Worm (Caenorhabditis elegans) whole organism, young adult: Measurements from ENCODE around the gene F54H5.5.
A peak's percentile ranks its signal among the peaks of the same experiment; 100 is the strongest.

ENCODE experiments used
- B0035.1 ChIP-seq: sonication (generic microtip); optimal IDR thresholded peaks from 2 replicates; lab custom pipeline; 2016; ENCODE audit warnings: missing genetic modification characterization, mild to moderate bottlenecking, missing compliant biosample characterization, missing genotype, missing genetic modification reagents
- C06A6.2 ChIP-seq: fragments of 200-800 bp; sonication (Bioruptor generic); conservative IDR thresholded peaks from 2 replicates; pipeline ENCODE4 v1.3.6; 2022; ENCODE audit warnings: missing genetic modification characterization, missing compliant biosample characterization
- F33H1.4 ChIP-seq: fragments of 200-800 bp; sonication (Bioruptor generic); IDR thresholded peaks from 2 replicates; pipeline ENCODE4 v1.3.6; 2022; ENCODE audit warnings: missing genetic modification reagents, missing genetic modification characterization, missing compliant biosample characterization
- F57A8.1 ChIP-seq: fragments of 200-800 bp; sonication (Bioruptor generic); optimal IDR thresholded peaks from 2 replicates; lab custom pipeline; 2018; ENCODE audit warnings: mild to moderate bottlenecking, missing genetic modification characterization, moderate library complexity, missing compliant biosample characterization
- K12H6.12 ChIP-seq: fragments of 200-800 bp; sonication (Bioruptor generic); optimal IDR thresholded peaks from 2 replicates; lab custom pipeline; 2018; ENCODE audit warnings: mild to moderate bottlenecking, missing genetic modification characterization, missing compliant biosample characterization
- T26A5.8 ChIP-seq: sonication (generic microtip); optimal IDR thresholded peaks from 2 replicates; lab custom pipeline; 2016; ENCODE audit warnings: missing genetic modification characterization, missing compliant biosample characterization
- Y67H2A.10 ChIP-seq: fragments of 200-800 bp; sonication (Bioruptor generic); conservative IDR thresholded peaks from 2 replicates; pipeline ENCODE4 v1.3.6; 2022; ENCODE audit warnings: missing genetic modification reagents, missing genetic modification characterization, missing compliant biosample characterization
- Y79H2A.3 ChIP-seq: fragments of 200-800 bp; sonication (Bioruptor generic); conservative IDR thresholded peaks from 2 replicates; pipeline ENCODE4 v1.3.6; 2022; ENCODE audit warnings: missing genetic modification reagents, missing genetic modification characterization, missing compliant biosample characterization
- Y95B8A.8 ChIP-seq: fragments of 200-800 bp; sonication (Bioruptor generic); IDR thresholded peaks from 2 replicates; pipeline ENCODE4 v1.3.6; 2022; ENCODE audit warnings: missing genetic modification reagents, missing genetic modification characterization, missing compliant biosample characterization
- akir-1 ChIP-seq: fragments of 200-800 bp; sonication (Bioruptor generic); optimal IDR thresholded peaks from 2 replicates; lab custom pipeline; 2018; ENCODE audit warnings: mild to moderate bottlenecking, missing genetic modification characterization, moderate library complexity, missing compliant biosample characterization
- ama-1 ChIP-seq, 3 experiments: fragments of 150-350 bp in 1 of 3; sonication (generic microtip) in 2 of 3; optimal IDR thresholded peaks; 2 replicates each; lab custom pipeline; 2014 to 2018; ENCODE audit warnings: missing biosample characterization in 2 of 3, missing genetic modification characterization in 2 of 3, missing genetic modification reagents in 2 of 3
- athp-1 ChIP-seq: sonication (generic microtip); optimal IDR thresholded peaks from 2 replicates; lab custom pipeline; 2017; ENCODE audit warnings: mild to moderate bottlenecking, missing genetic modification characterization, missing compliant biosample characterization
- ceh-58 ChIP-seq: fragments of 200-800 bp; sonication (Bioruptor generic); IDR thresholded peaks from 2 replicates; pipeline ENCODE4 v1.3.6; 2022; ENCODE audit warnings: missing genetic modification characterization, missing compliant biosample characterization
- dpl-1 ChIP-seq: fragments of 150-350 bp; optimal IDR thresholded peaks from 2 replicates; lab custom pipeline; 2014; ENCODE audit warnings: missing biosample characterization, missing genetic modification reagents, missing genetic modification characterization
- efl-1 ChIP-seq: fragments of 150-350 bp; optimal IDR thresholded peaks from 2 replicates; lab custom pipeline; 2014; ENCODE audit warnings: missing biosample characterization, missing genetic modification reagents, missing genetic modification characterization
- egl-18 ChIP-seq: fragments of 200-800 bp; sonication (Bioruptor generic); IDR thresholded peaks from 2 replicates; pipeline ENCODE4 v1.3.6; 2022; ENCODE audit warnings: missing genetic modification reagents, missing genetic modification characterization, missing compliant biosample characterization
- fkh-3 ChIP-seq: sonication (generic microtip); optimal IDR thresholded peaks from 2 replicates; lab custom pipeline; 2016; ENCODE audit warnings: mild to moderate bottlenecking, missing genetic modification characterization, missing compliant biosample characterization
- him-1 ChIP-seq: sonication (generic microtip); optimal IDR thresholded peaks from 2 replicates; lab custom pipeline; 2016; ENCODE audit warnings: missing genotype, missing genetic modification reagents, missing genetic modification characterization, missing compliant biosample characterization
- hlh-12 ChIP-seq: sonication (generic microtip); optimal IDR thresholded peaks from 2 replicates; lab custom pipeline; 2016; ENCODE audit warnings: missing genetic modification characterization, missing compliant biosample characterization
- hrde-1 ChIP-seq: sonication (generic microtip); optimal IDR thresholded peaks from 2 replicates; lab custom pipeline; 2016; ENCODE audit warnings: missing genetic modification characterization, mild to moderate bottlenecking, missing compliant biosample characterization, moderate library complexity, missing genotype, missing genetic modification reagents, borderline replicate concordance
- hsf-1 ChIP-seq: fragments of 200-800 bp; sonication (Bioruptor generic); IDR thresholded peaks from 2 replicates; pipeline ENCODE4 v1.3.6; 2022; ENCODE audit warnings: missing genetic modification reagents, missing genetic modification characterization, missing compliant biosample characterization
- lag-1 ChIP-seq: fragments of 200-800 bp; sonication (Bioruptor generic); IDR thresholded peaks from 2 replicates; pipeline ENCODE4 v1.3.6; 2022; ENCODE audit warnings: missing genetic modification reagents, missing genetic modification characterization, missing compliant biosample characterization
- lin-26 ChIP-seq: fragments of 200-800 bp; sonication (Bioruptor generic); IDR thresholded peaks from 2 replicates; pipeline ENCODE4 v1.3.6; 2022; ENCODE audit warnings: missing genetic modification reagents, missing genetic modification characterization, missing compliant biosample characterization
- lin-40 ChIP-seq: sonication (generic microtip); optimal IDR thresholded peaks from 2 replicates; lab custom pipeline; 2016; ENCODE audit warnings: missing genetic modification characterization, mild to moderate bottlenecking, missing compliant biosample characterization, missing genotype, missing genetic modification reagents
- lin-54 ChIP-seq: fragments of 200-800 bp; sonication (Bioruptor generic); optimal IDR thresholded peaks from 2 replicates; lab custom pipeline; 2018; ENCODE audit warnings: mild to moderate bottlenecking, missing genetic modification characterization, missing compliant biosample characterization
- lsy-27 ChIP-seq: sonication (generic microtip); optimal IDR thresholded peaks from 2 replicates; lab custom pipeline; 2017; ENCODE audit warnings: missing genetic modification characterization, mild to moderate bottlenecking, missing compliant biosample characterization, antibody characterized with exemption, missing genotype, borderline replicate concordance; ENCODE audit not compliant: insufficient read depth
- madf-8 ChIP-seq: fragments of 200-800 bp; sonication (Bioruptor generic); conservative IDR thresholded peaks from 2 replicates; pipeline ENCODE4 v1.3.6; 2022; ENCODE audit warnings: missing genetic modification reagents, missing genetic modification characterization, missing compliant biosample characterization
- mel-28 ChIP-seq: sonication (generic microtip); optimal IDR thresholded peaks from 2 replicates; lab custom pipeline; 2016; ENCODE audit warnings: borderline replicate concordance, mild to moderate bottlenecking, missing genetic modification characterization, missing compliant biosample characterization
- mes-4 ChIP-seq: sonication (generic microtip); optimal IDR thresholded peaks from 2 replicates; lab custom pipeline; 2016; ENCODE audit warnings: missing genotype, missing genetic modification characterization, missing compliant biosample characterization
- mxl-1 ChIP-seq: sonication (generic microtip); optimal IDR thresholded peaks from 2 replicates; lab custom pipeline; 2016; ENCODE audit warnings: missing genetic modification characterization, missing compliant biosample characterization
- nhr-27 ChIP-seq: fragments of 200-800 bp; sonication (Bioruptor generic); optimal IDR thresholded peaks from 2 replicates; lab custom pipeline; 2018; ENCODE audit warnings: mild to moderate bottlenecking, missing genetic modification characterization, moderate library complexity, missing compliant biosample characterization
- rcor-1 ChIP-seq: fragments of 200-800 bp; sonication (Bioruptor generic); IDR thresholded peaks from 2 replicates; pipeline ENCODE4 v1.3.6; 2022; ENCODE audit warnings: missing genetic modification reagents, missing genetic modification characterization, missing compliant biosample characterization
- rec-8 ChIP-seq, 2 experiments: sonication (generic microtip); optimal IDR thresholded peaks; 2 replicates each; lab custom pipeline; 2016; ENCODE audit warnings: mild to moderate bottlenecking in 2 of 2, missing genetic modification characterization in 2 of 2, missing genetic modification reagents in 2 of 2, missing genotype in 2 of 2, missing biosample characterization in 1 of 2, missing compliant biosample characterization in 1 of 2, moderate library complexity in 1 of 2
- repo-1 ChIP-seq: sonication (generic microtip); optimal IDR thresholded peaks from 2 replicates; lab custom pipeline; 2017; ENCODE audit warnings: mild to moderate bottlenecking, missing genetic modification characterization, missing compliant biosample characterization
- sdz-38 ChIP-seq: sonication (generic microtip); optimal IDR thresholded peaks from 2 replicates; lab custom pipeline; 2016; ENCODE audit warnings: missing genotype, missing genetic modification characterization, missing compliant biosample characterization
- snpc-4 ChIP-seq, 5 experiments: fragments of 150-350 bp in 1 of 5; sonication (generic microtip) in 4 of 5; optimal IDR thresholded peaks; 2 replicates each; lab custom pipeline; 2014 to 2018; ENCODE audit warnings: missing genetic modification characterization in 5 of 5, missing biosample characterization in 3 of 5, antibody characterized with exemption in 2 of 5, mild to moderate bottlenecking in 2 of 5, missing compliant biosample characterization in 2 of 5, missing genotype in 2 of 5, moderate library complexity in 2 of 5, missing genetic modification reagents in 1 of 5
- somi-1 ChIP-seq: fragments of 200-800 bp; sonication (Bioruptor generic); optimal IDR thresholded peaks from 2 replicates; lab custom pipeline; 2018; ENCODE audit warnings: mild to moderate bottlenecking, missing genetic modification characterization, missing compliant biosample characterization
- unc-130 ChIP-seq: sonication (generic microtip); optimal IDR thresholded peaks from 2 replicates; lab custom pipeline; 2016; ENCODE audit warnings: missing genetic modification reagents, missing genetic modification characterization, missing compliant biosample characterization
- xnd-1 ChIP-seq: sonication (generic microtip); optimal IDR thresholded peaks from 2 replicates; lab custom pipeline; 2016; ENCODE audit warnings: missing genotype, missing genetic modification reagents, missing genetic modification characterization, missing compliant biosample characterization
- zfh-2 ChIP-seq: fragments of 200-800 bp; sonication (Bioruptor generic); conservative IDR thresholded peaks from 2 replicates; pipeline ENCODE4 v1.3.6; 2022; ENCODE audit warnings: missing genetic modification reagents, missing genetic modification characterization, missing compliant biosample characterization
- ztf-22 ChIP-seq: fragments of 200-800 bp; sonication (Bioruptor generic); optimal IDR thresholded peaks from 2 replicates; lab custom pipeline; 2018; ENCODE audit warnings: mild to moderate bottlenecking, missing genetic modification characterization, moderate library complexity, missing compliant biosample characterization
- ztf-28 ChIP-seq: fragments of 200-800 bp; sonication (Bioruptor generic); IDR thresholded peaks from 2 replicates; pipeline ENCODE4 v1.3.6; 2022; ENCODE audit warnings: missing genetic modification reagents, missing genetic modification characterization, missing compliant biosample characterization
- ztf-3 ChIP-seq: fragments of 200-800 bp; sonication (Bioruptor generic); optimal IDR thresholded peaks from 2 replicates; lab custom pipeline; 2018; ENCODE audit warnings: mild to moderate bottlenecking, missing genetic modification characterization, missing compliant biosample characterization

Gene F54H5.5

ce11 chrII:6591000-6591399 is 36.1 kb downstream of the F54H5.5 start (continued):
- TF ChIP-seq mxl-1 (tag; lab: Kevin White, UChicago) (peak; percentile 26), efl-1 (GFP tag; lab: Kevin White, UChicago) (no peak), T26A5.8 (tag; lab: Kevin White, UChicago) (peak; percentile 54), lag-1 (GFP tag; lab: Robert Waterston, UW) (no peak), somi-1 (GFP tag; lab: Kevin White, UChicago) (no peak), Y67H2A.10 (GFP tag; lab: Robert Waterston, UW) (no peak), fkh-3 (tag; lab: Kevin White, UChicago) (no peak), Y79H2A.3 (GFP tag; lab: Robert Waterston, UW) (no peak), F57A8.1 (GFP tag; lab: Kevin White, UChicago) (no peak), lin-54 (GFP tag; lab: Kevin White, UChicago) (no peak), athp-1 (no peak), akir-1 (GFP tag; lab: Kevin White, UChicago) (no peak), mes-4 (tag; lab: Kevin White, UChicago) (no peak), K12H6.12 (tag; lab: Kevin White, UChicago) (no peak), xnd-1 (tag; lab: Kevin White, UChicago) (no peak), repo-1 (no peak)

DNA sequence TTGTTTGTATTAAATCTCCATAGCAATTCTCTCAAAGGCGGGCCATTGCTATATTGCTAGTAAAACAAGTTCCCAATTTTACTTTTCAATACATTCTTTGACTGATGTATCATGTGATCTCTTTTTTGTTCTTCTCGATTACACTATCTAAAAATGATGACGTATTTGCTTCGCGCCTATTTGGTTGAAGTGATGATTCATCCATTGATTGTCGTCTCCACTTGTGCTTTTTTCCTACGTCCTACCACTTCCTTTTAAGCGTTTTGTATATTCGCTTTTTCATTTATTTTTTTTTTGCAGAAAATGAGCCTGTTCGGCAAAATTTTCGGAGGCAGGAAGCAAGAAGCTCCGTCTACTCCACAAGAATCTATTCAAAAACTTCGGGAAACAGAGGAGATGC is 37.7 kb downstream of the F54H5.5 start, which contains the start of gene vps-32.1:
Gene vps-32.1 (plus strand): TSS at position 301 of the 400 bp plus-strand sequence.
- no peak for TF ChIP-seq dpl-1 (GFP tag; lab: Kevin White, UChicago)
- TF ChIP-seq lin-26 (GFP tag; lab: Robert Waterston, UW) = 0 out of 2 replicates have a peak, but pooled peaks have one; percentile 19
- TF ChIP-seq, all 124 proteins: peak for 1

DNA sequence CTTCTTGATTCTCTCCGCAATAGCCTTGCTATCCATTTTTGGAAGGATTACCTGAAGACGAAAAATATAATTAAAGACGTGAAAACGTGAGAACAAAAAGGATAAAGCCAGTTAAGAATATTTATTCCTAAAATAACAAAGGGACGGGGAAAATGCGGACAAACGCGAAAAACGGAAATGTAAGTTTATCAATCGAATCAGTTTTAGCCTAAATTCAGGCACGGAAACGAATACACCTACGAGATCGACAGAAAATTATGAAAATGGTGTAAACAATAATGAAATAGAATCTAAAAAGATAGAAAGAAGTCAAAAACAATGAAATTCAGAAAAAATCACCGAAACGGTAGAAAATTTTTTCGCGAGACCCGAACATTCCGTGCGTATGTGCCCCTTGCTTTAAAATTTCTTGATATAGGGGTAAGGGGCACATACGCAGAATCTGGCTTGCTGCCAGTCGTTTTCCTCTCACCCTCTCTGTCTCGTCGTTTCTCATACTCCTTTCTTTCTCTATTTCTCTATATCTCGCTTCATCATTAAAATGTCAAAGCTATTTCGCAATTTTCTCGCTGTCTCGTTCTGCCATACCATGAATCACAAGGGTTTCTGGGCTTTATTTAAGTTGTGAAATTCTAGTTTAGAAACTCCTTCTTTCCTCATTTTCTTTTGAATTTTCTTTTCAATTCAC is 38.3 kb downstream of the F54H5.5 start, which contains the start of gene icd-1:
Gene icd-1 (minus strand): TSS at position 51 of the 688 bp plus-strand sequence.
- TF ChIP-seq snpc-4 (GFP tag; optimal IDR thresholded peaks at IDR 0.05; lab: Kevin White, UChicago) = peak; percentile 79
- TF ChIP-seq snpc-4 (tag; optimal IDR thresholded peaks at IDR 0.05; lab: Kevin White, UChicago) = peak; percentile 83 to 90 (median 87)
- peak; percentile 93 for TF ChIP-seq rcor-1 (GFP tag; lab: Robert Waterston, UW)
- TF ChIP-seq lag-1 (GFP tag; lab: Robert Waterston, UW) = no peak
- TF ChIP-seq rec-8 (tag; optimal IDR thresholded peaks at IDR 0.05; lab: Kevin White, UChicago) = peak in 1 of 2 experiments; percentile 65
- TF ChIP-seq ceh-58 (GFP tag; lab: Robert Waterston, UW) = no peak
- peak; percentile 81 for TF ChIP-seq F33H1.4
- TF ChIP-seq nhr-27 (tag; lab: Kevin White, UChicago) = no peak
- TF ChIP-seq ztf-22 (GFP tag; lab: Kevin White, UChicago) = peak; percentile 37
- no peak for TF ChIP-seq lsy-27 (tag; lab: Kevin White, UChicago)
- TF ChIP-seq mel-28 (tag; lab: Kevin White, UChicago) = no peak
- TF ChIP-seq C06A6.2 (GFP tag; lab: Robert Waterston, UW) = peak; percentile 84
- peak; percentile 97 for TF ChIP-seq hsf-1
- peak; percentile 83 for TF ChIP-seq Y95B8A.8 (GFP tag; lab: Robert Waterston, UW)
- peak; percentile 30 for TF ChIP-seq ztf-3 (GFP tag; lab: Kevin White, UChicago)
- TF ChIP-seq madf-8 (GFP tag; lab: Robert Waterston, UW) = peak; percentile 71
- TF ChIP-seq hlh-12 (tag; lab: Kevin White, UChicago) = no peak
- no peak for TF ChIP-seq ama-1 (optimal IDR thresholded peaks at IDR 0.05; lab: Kevin White, UChicago)
- TF ChIP-seq ama-1 (GFP tag; optimal IDR thresholded peaks at IDR 0.05; lab: Kevin White, UChicago) = peak in 1 of 2 experiments; percentile 12
- TF ChIP-seq akir-1 (GFP tag; lab: Kevin White, UChicago) = no peak
- TF ChIP-seq unc-130 (GFP tag; lab: Kevin White, UChicago) = peak; percentile 88
- 0 out of 2 replicates have a peak, but pooled peaks have one; percentile 28 for TF ChIP-seq egl-18
- TF ChIP-seq B0035.1 (tag; lab: Kevin White, UChicago) = no peak
- TF ChIP-seq ztf-28 (GFP tag; lab: Robert Waterston, UW) = 0 out of 2 replicates have a peak, but pooled peaks have one; percentile 25
- peak; percentile 58 for TF ChIP-seq hrde-1 (tag; lab: Kevin White, UChicago)
- peak; percentile 95 for TF ChIP-seq lin-40 (tag; lab: Kevin White, UChicago)
- TF ChIP-seq sdz-38 (tag; lab: Kevin White, UChicago) = no peak
- TF ChIP-seq zfh-2 (GFP tag; lab: Robert Waterston, UW) = peak; percentile 84
- peak; percentile 63 for TF ChIP-seq him-1 (tag; lab: Kevin White, UChicago)
